Worm (Caenorhabditis elegans): ENCODE data around the gene fbxa-55.

fbxa-55 gene

ce11 chrIII:955981-956380 lies 20.1 kb upstream of the fbxa-55 start, which contains the start of gene fbxa-54:
TSS of gene fbxa-54 (plus strand) at chrIII:956334.
- TF ChIP-seq elt-3 (tag; optimal IDR thresholded peaks at IDR 0.05) (no peak), nhr-237 (tag; optimal IDR thresholded peaks at IDR 0.05) (no peak), snpc-4 (tag; optimal IDR thresholded peaks at IDR 0.05) (no peak), fos-1 (tag; optimal IDR thresholded peaks at IDR 0.05) (peak; percentile 84), gmeb-1 (tag; optimal IDR thresholded peaks at IDR 0.05) (peak; percentile 9), lin-13 (GFP tag; optimal IDR thresholded peaks at IDR 0.05) (no peak), sem-4 (tag; optimal IDR thresholded peaks at IDR 0.05) (no peak), ama-1 (optimal IDR thresholded peaks at IDR 0.05) (no peak), ztf-4 (tag; optimal IDR thresholded peaks at IDR 0.05) (no peak)

ce11 chrIII:954553-954952 lies 18.7 kb upstream of the fbxa-55 start, which contains the start of the genes T12B5.15 and T12B5.14:
TSS of gene T12B5.15 (minus strand) at chrIII:954653.
TSS of gene T12B5.14 (plus strand) at chrIII:954873.
- TF ChIP-seq C34F6.9 (tag; optimal IDR thresholded peaks at IDR 0.05) = no peak
- TF ChIP-seq nhr-129 (tag; optimal IDR thresholded peaks at IDR 0.05) = no peak
- no peak for TF ChIP-seq nhr-21 (tag; optimal IDR thresholded peaks at IDR 0.05)
- TF ChIP-seq lsy-2 (tag; optimal IDR thresholded peaks at IDR 0.05) = no peak
- TF ChIP-seq ztf-11 (tag; optimal IDR thresholded peaks at IDR 0.05) = no peak
- no peak for TF ChIP-seq nhr-11 (tag; optimal IDR thresholded peaks at IDR 0.05)
- no peak for TF ChIP-seq ztf-4 (tag; optimal IDR thresholded peaks at IDR 0.05)
- no peak for TF ChIP-seq unc-55 (GFP tag; optimal IDR thresholded peaks at IDR 0.05)
- no peak for TF ChIP-seq ztf-1 (GFP tag; conservative IDR thresholded peaks at IDR 0.05)
- TF ChIP-seq ceh-16 (tag; optimal IDR thresholded peaks at IDR 0.05) = no peak
- TF ChIP-seq nhr-10 (tag; optimal IDR thresholded peaks at IDR 0.05) = no peak
- no peak for TF ChIP-seq aly-2 (tag; optimal IDR thresholded peaks at IDR 0.05)
- TF ChIP-seq mab-5 (tag; optimal IDR thresholded peaks at IDR 0.05) = no peak
- no peak for TF ChIP-seq R02D3.7 (tag; optimal IDR thresholded peaks at IDR 0.05)
- TF ChIP-seq ZK546.5 (tag; optimal IDR thresholded peaks at IDR 0.05) = no peak

ce11 chrIII:952184-952583 lies 16.3 kb upstream of the fbxa-55 start, which contains the start of gene fbxa-10:
TSS of gene fbxa-10 (plus strand) at chrIII:952390.
- TF ChIP-seq gmeb-1 (tag; optimal IDR thresholded peaks at IDR 0.05) = peak; percentile 31
- TF ChIP-seq sma-3 (GFP tag; optimal IDR thresholded peaks at IDR 0.05) = no peak
- peak; percentile 21 for TF ChIP-seq C34F6.9 (tag; optimal IDR thresholded peaks at IDR 0.05)

- TF ChIP-seq nhr-77 (tag; optimal IDR thresholded peaks at IDR 0.05) (no peak), nhr-21 (tag; optimal IDR thresholded peaks at IDR 0.05) (no peak), C34F6.9 (tag; optimal IDR thresholded peaks at IDR 0.05) (peak; percentile 39), lin-13 (GFP tag; optimal IDR thresholded peaks at IDR 0.05) (peak; percentile 2), lsy-2 (tag; optimal IDR thresholded peaks at IDR 0.05) (peak in 1 of 2 experiments; percentile 54), unc-55 (GFP tag; optimal IDR thresholded peaks at IDR 0.05) (peak; percentile 59), nhr-23 (tag; optimal IDR thresholded peaks at IDR 0.05) (no peak), ceh-16 (tag; optimal IDR thresholded peaks at IDR 0.05) (no peak), nhr-6 (tag; optimal IDR thresholded peaks at IDR 0.05) (no peak)
Measured at ce11 chrIII:950472-950871, 14.6 kb upstream of the fbxa-55 start, which contains the start of the genes fbxa-67 and fbxa-11. TSS of gene fbxa-67 (minus strand) at chrIII:950670. TSS of gene fbxa-11 (plus strand) at chrIII:950869.

ce11 chrIII:946250-946725 lies 10.4 kb upstream of the fbxa-55 start, which contains the start of gene fbxa-60:
TSS of gene fbxa-60 (minus strand) at chrIII:946300.
- TF ChIP-seq F13H6.1 (tag; optimal IDR thresholded peaks at IDR 0.05) (no peak), lin-39 (tag; optimal IDR thresholded peaks at IDR 0.05) (no peak), elt-1 (tag; optimal IDR thresholded peaks at IDR 0.05) (no peak), nhr-129 (tag; optimal IDR thresholded peaks at IDR 0.05) (peak; percentile 19), blmp-1 (tag; optimal IDR thresholded peaks at IDR 0.05; ENCODE audit: insufficient read depth) (no peak), gmeb-1 (tag; optimal IDR thresholded peaks at IDR 0.05) (peak; percentile 28), snpc-4 (tag; optimal IDR thresholded peaks at IDR 0.05) (no peak), ztf-11 (tag; optimal IDR thresholded peaks at IDR 0.05) (no peak), dmd-4 (tag; optimal IDR thresholded peaks at IDR 0.05) (no peak), lsy-2 (tag; optimal IDR thresholded peaks at IDR 0.05) (no peak), aly-2 (tag; optimal IDR thresholded peaks at IDR 0.05) (no peak), nhr-25 (tag; optimal IDR thresholded peaks at IDR 0.05) (no peak), sma-9 (GFP tag; optimal IDR thresholded peaks at IDR 0.05) (peak; percentile 9), sma-9 (tag; optimal IDR thresholded peaks at IDR 0.05) (no peak), R02D3.7 (tag; optimal IDR thresholded peaks at IDR 0.05) (no peak), fos-1 (tag; optimal IDR thresholded peaks at IDR 0.05) (peak; percentile 83), peb-1 (tag; optimal IDR thresholded peaks at IDR 0.05) (no peak)
